Worm (Caenorhabditis elegans) whole organism, late embryonic: ENCODE measurements around the gene F59H6.14.
"Not testable (repeated sequence)": the region's sequence is repeated elsewhere in the genome, so short reads cannot be mapped to it uniquely, and the experiment has no call there.

Source experiments
- C08G9.2 ChIP-seq: sonication (generic microtip); optimal IDR thresholded peaks from 2 replicates; lab custom pipeline; 2016; ENCODE audit warnings: mild to moderate bottlenecking, missing genetic modification characterization, moderate library complexity, missing compliant biosample characterization
- K09A11.1 ChIP-seq: sonication (generic microtip); optimal IDR thresholded peaks from 2 replicates; lab custom pipeline; 2017; ENCODE audit warnings: antibody characterized with exemption, mild to moderate bottlenecking, missing genetic modification characterization, missing compliant biosample characterization; ENCODE audit not compliant: insufficient read depth
- T23F11.4 ChIP-seq: fragments of 200-800 bp; sonication (Bioruptor generic); optimal IDR thresholded peaks from 2 replicates; lab custom pipeline; 2018; ENCODE audit warnings: mild to moderate bottlenecking, missing genetic modification characterization, missing compliant biosample characterization
- ahr-1 ChIP-seq: sonication (generic microtip); optimal IDR thresholded peaks from 2 replicates; lab custom pipeline; 2016; ENCODE audit warnings: missing genetic modification characterization, missing compliant biosample characterization
- ceh-14 ChIP-seq: sonication (generic microtip); optimal IDR thresholded peaks from 2 replicates; lab custom pipeline; 2016; ENCODE audit warnings: missing genotype, missing genetic modification characterization, missing compliant biosample characterization
- ceh-19 ChIP-seq: fragments of 200-800 bp; sonication (Bioruptor generic); optimal IDR thresholded peaks from 2 replicates; lab custom pipeline; 2018; ENCODE audit warnings: mild to moderate bottlenecking, missing genetic modification characterization, missing compliant biosample characterization
- ceh-2 ChIP-seq: sonication (generic microtip); optimal IDR thresholded peaks from 2 replicates; lab custom pipeline; 2016; ENCODE audit warnings: missing genotype, missing genetic modification characterization, missing compliant biosample characterization
- ceh-45 ChIP-seq: fragments of 200-800 bp; sonication (Bioruptor generic); IDR thresholded peaks from 2 replicates; pipeline ENCODE4 v1.3.6; 2022; ENCODE audit warnings: missing genetic modification reagents, missing genetic modification characterization, missing compliant biosample characterization
- ceh-6 ChIP-seq: fragments of 200-800 bp; sonication (Bioruptor generic); optimal IDR thresholded peaks from 2 replicates; lab custom pipeline; 2018; ENCODE audit warnings: mild to moderate bottlenecking, missing genetic modification characterization, missing compliant biosample characterization
- che-1 ChIP-seq: sonication (generic microtip); optimal IDR thresholded peaks from 2 replicates; lab custom pipeline; 2016; ENCODE audit warnings: mild to moderate bottlenecking, missing genetic modification characterization, missing compliant biosample characterization
- dmd-4 ChIP-seq: sonication (generic microtip); optimal IDR thresholded peaks from 2 replicates; lab custom pipeline; 2016; ENCODE audit warnings: borderline replicate concordance, missing genetic modification characterization, missing compliant biosample characterization
- elt-2 ChIP-seq: sonication (generic microtip); optimal IDR thresholded peaks from 2 replicates; lab custom pipeline; 2016; ENCODE audit warnings: missing genetic modification reagents, missing genetic modification characterization, missing compliant biosample characterization
- fax-1 ChIP-seq: sonication (generic microtip); optimal IDR thresholded peaks from 2 replicates; lab custom pipeline; 2016; ENCODE audit warnings: missing genotype, missing genetic modification characterization, missing compliant biosample characterization
- fkh-6 ChIP-seq: sonication (generic microtip); optimal IDR thresholded peaks from 2 replicates; lab custom pipeline; 2016; ENCODE audit warnings: missing genetic modification characterization, missing compliant biosample characterization
- gmeb-2 ChIP-seq: sonication (generic microtip); optimal IDR thresholded peaks from 2 replicates; lab custom pipeline; 2016; ENCODE audit warnings: missing genetic modification characterization, inconsistent platforms, missing compliant biosample characterization
- hlh-13 ChIP-seq: fragments of 200-800 bp; sonication (Bioruptor generic); optimal IDR thresholded peaks from 2 replicates; lab custom pipeline; 2018; ENCODE audit warnings: mild to moderate bottlenecking, missing genetic modification characterization, missing compliant biosample characterization
- hlh-15 ChIP-seq: sonication (generic microtip); optimal IDR thresholded peaks from 2 replicates; lab custom pipeline; 2016; ENCODE audit warnings: missing genetic modification characterization, missing compliant biosample characterization
- hlh-30 ChIP-seq: sonication (generic microtip); optimal IDR thresholded peaks from 2 replicates; lab custom pipeline; 2017; ENCODE audit warnings: antibody characterized with exemption, missing genetic modification characterization, missing compliant biosample characterization; ENCODE audit not compliant: insufficient read depth
- lim-6 ChIP-seq: sonication (generic microtip); optimal IDR thresholded peaks from 2 replicates; lab custom pipeline; 2016; ENCODE audit warnings: missing genetic modification characterization, missing compliant biosample characterization
- lin-11 ChIP-seq: fragments of 200-800 bp; sonication (Bioruptor generic); optimal IDR thresholded peaks from 2 replicates; lab custom pipeline; 2018; ENCODE audit warnings: mild to moderate bottlenecking, missing genetic modification characterization, missing compliant biosample characterization
- mec-3 ChIP-seq: sonication (generic microtip); optimal IDR thresholded peaks from 2 replicates; lab custom pipeline; 2016; ENCODE audit warnings: borderline replicate concordance, missing genetic modification characterization, missing compliant biosample characterization
- odd-2 ChIP-seq: sonication (generic microtip); optimal IDR thresholded peaks from 2 replicates; lab custom pipeline; 2017; ENCODE audit warnings: antibody characterized with exemption, mild to moderate bottlenecking, missing genetic modification characterization, missing compliant biosample characterization
- pat-9 ChIP-seq: fragments of 200-800 bp; sonication (Bioruptor generic); optimal IDR thresholded peaks from 2 replicates; lab custom pipeline; 2018; ENCODE audit warnings: mild to moderate bottlenecking, missing genetic modification characterization, moderate library complexity, missing compliant biosample characterization
- pax-1 ChIP-seq: fragments of 150-350 bp; optimal IDR thresholded peaks from 2 replicates; lab custom pipeline; 2014; ENCODE audit warnings: missing biosample characterization, missing genetic modification characterization
- pha-2 ChIP-seq: sonication (generic microtip); optimal IDR thresholded peaks from 2 replicates; lab custom pipeline; 2017; ENCODE audit warnings: mild to moderate bottlenecking, missing genetic modification characterization, missing compliant biosample characterization
- pha-4 ChIP-seq: fragments of 150-350 bp; optimal IDR thresholded peaks from 2 replicates; lab custom pipeline; 2018; ENCODE audit warnings: missing biosample characterization, missing genetic modification reagents, missing genetic modification characterization
- pros-1 ChIP-seq: fragments of 150-350 bp; optimal IDR thresholded peaks from 2 replicates; lab custom pipeline; 2014; ENCODE audit warnings: missing biosample characterization, missing genetic modification reagents, missing genetic modification characterization
- ref-2 ChIP-seq: sonication (generic microtip); optimal IDR thresholded peaks from 2 replicates; lab custom pipeline; 2016; ENCODE audit warnings: missing genetic modification characterization, missing compliant biosample characterization
- sdc-2 ChIP-seq: sonication (generic microtip); optimal IDR thresholded peaks from 2 replicates; lab custom pipeline; 2016; ENCODE audit warnings: missing genotype, missing genetic modification characterization, missing compliant biosample characterization
- sox-4 ChIP-seq: sonication (generic microtip); optimal IDR thresholded peaks from 2 replicates; lab custom pipeline; 2017; ENCODE audit warnings: mild to moderate bottlenecking, missing genetic modification characterization, inconsistent platforms, missing compliant biosample characterization
- syd-9 ChIP-seq: sonication (generic microtip); optimal IDR thresholded peaks from 2 replicates; lab custom pipeline; 2016; ENCODE audit warnings: mild to moderate bottlenecking, missing genetic modification characterization, moderate library complexity, missing compliant biosample characterization
- ttx-3 ChIP-seq: sonication (generic microtip); optimal IDR thresholded peaks from 2 replicates; lab custom pipeline; 2016; ENCODE audit warnings: missing genetic modification reagents, missing genetic modification characterization, missing compliant biosample characterization
- unc-3 ChIP-seq, 2 experiments: fragments of 200-800 bp in 1 of 2; sonication (Bioruptor generic) in 1 of 2; sonication (generic microtip) in 1 of 2; conservative IDR thresholded peaks in 1 of 2; optimal IDR thresholded peaks in 1 of 2; 2 replicates each; pipeline versions ENCODE4 v1.3.6 to Lab custom; 2016 to 2022; ENCODE audit warnings: missing compliant biosample characterization in 2 of 2, missing genetic modification characterization in 2 of 2, missing genetic modification reagents in 1 of 2
- unc-42 ChIP-seq: sonication (generic microtip); optimal IDR thresholded peaks from 2 replicates; lab custom pipeline; 2016; ENCODE audit warnings: missing genotype, missing genetic modification characterization, missing compliant biosample characterization

F59H6.14 gene

ce11 chrII:2028712-2029111, 4.7 kb upstream of the F59H6.14 start, which contains the start of gene bath-1:
bath-1 (minus strand) TSS chrII:2028812.
- TF ChIP-seq unc-42, result no peak
- no peak for TF ChIP-seq pros-1 (tag; lab: Kevin White, UChicago)
- TF ChIP-seq C08G9.2 (tag; lab: Kevin White, UChicago), result no peak
- TF ChIP-seq ahr-1 (tag; lab: Kevin White, UChicago), result no peak
- TF ChIP-seq fax-1, result no peak
- TF ChIP-seq pax-1 (tag; lab: Kevin White, UChicago), result no peak
- no peak for TF ChIP-seq ceh-14 (tag; lab: Kevin White, UChicago)
- TF ChIP-seq lin-11, result no peak
- TF ChIP-seq ceh-2 (tag; lab: Kevin White, UChicago), result no peak
- TF ChIP-seq syd-9 (tag; lab: Kevin White, UChicago), result no peak
- no peak for TF ChIP-seq mec-3
- TF ChIP-seq T23F11.4, result no peak
- TF ChIP-seq ceh-19 (GFP tag; lab: Kevin White, UChicago), result no peak
- TF ChIP-seq unc-3 (GFP tag; conservative IDR thresholded peaks at IDR 0.05; lab: Robert Waterston, UW), result no peak
- no peak for TF ChIP-seq unc-3 (tag; optimal IDR thresholded peaks at IDR 0.05; lab: Kevin White, UChicago)
- TF ChIP-seq, all 69 proteins: peak for 0

DNA sequence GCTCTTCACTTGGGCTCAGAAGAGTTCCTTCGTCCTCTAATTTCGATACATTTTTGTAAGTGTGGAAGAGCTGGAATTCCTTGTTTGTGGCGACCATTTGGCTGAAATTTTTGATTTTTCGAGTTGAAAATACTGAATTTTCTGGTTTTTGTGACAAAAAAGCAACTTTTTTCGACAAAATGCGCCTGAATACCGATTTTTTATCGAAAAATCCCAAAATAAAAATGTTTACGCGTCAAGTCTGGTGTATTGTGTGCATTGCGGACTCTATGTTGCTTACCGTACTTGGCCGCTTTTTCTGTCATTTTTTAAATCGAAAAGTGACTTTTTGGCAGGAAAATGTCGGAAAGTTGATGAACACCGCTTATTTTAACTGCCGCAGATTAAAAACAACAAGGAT, 3.0 kb upstream of the F59H6.14 start, which contains the start of gene bath-3:
Gene bath-3 (minus strand): TSS at position 101 of the 400 bp plus-strand sequence.
- no peak for TF ChIP-seq fax-1
- TF ChIP-seq K09A11.1 (tag; lab: Kevin White, UChicago), result no peak
- no peak for TF ChIP-seq pha-4 (tag; lab: Kevin White, UChicago)
- TF ChIP-seq elt-2, result no peak
- TF ChIP-seq ceh-6 (GFP tag; lab: Kevin White, UChicago), result no peak
- no peak for TF ChIP-seq pat-9
- no peak for TF ChIP-seq dmd-4 (tag; lab: Kevin White, UChicago)
- TF ChIP-seq hlh-30, result no peak
- no peak for TF ChIP-seq sdc-2
- no peak for TF ChIP-seq ref-2 (tag; lab: Kevin White, UChicago)
- TF ChIP-seq pha-2, result no peak
- TF ChIP-seq hlh-13 (GFP tag; lab: Kevin White, UChicago), result no peak
- no peak for TF ChIP-seq hlh-15 (tag; lab: Kevin White, UChicago)
- no peak for TF ChIP-seq che-1 (tag; lab: Kevin White, UChicago)
- no peak for TF ChIP-seq lim-6 (tag; lab: Kevin White, UChicago)
- TF ChIP-seq ceh-45, result no peak
- TF ChIP-seq, all 69 proteins: peak for 0

DNA sequence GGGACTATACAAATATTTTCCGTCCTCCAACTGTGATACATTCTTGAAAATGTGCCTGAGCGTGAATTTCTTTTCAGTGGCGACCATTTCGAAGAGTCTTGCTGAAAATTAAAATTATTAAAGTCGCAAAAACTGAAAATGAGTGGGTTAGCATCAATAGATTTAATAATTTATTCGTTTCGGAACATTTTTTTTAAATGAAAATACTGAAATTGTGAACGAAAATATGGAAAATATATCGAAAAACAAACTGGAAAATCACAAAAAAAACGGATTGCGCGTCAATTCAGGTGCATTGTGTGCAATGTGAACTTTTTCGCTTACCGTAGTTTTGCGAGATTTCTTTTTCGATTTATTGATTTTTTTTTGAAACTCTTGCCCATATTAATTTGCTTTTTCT, 1.5 kb upstream of the F59H6.14 start, which contains the start of gene bath-5:
Gene bath-5 (minus strand): TSS at position 101 of the 400 bp plus-strand sequence.
- TF ChIP-seq sox-4 (tag; lab: Kevin White, UChicago) (no peak), pax-1 (tag; lab: Kevin White, UChicago) (no peak), ceh-45 (no peak), fkh-6 (no peak), K09A11.1 (tag; lab: Kevin White, UChicago) (no peak), elt-2 (no peak), odd-2 (tag; lab: Kevin White, UChicago) (no peak), gmeb-2 (tag; lab: Kevin White, UChicago) (no peak), ahr-1 (tag; lab: Kevin White, UChicago) (no peak), fax-1 (no peak)

DNA sequence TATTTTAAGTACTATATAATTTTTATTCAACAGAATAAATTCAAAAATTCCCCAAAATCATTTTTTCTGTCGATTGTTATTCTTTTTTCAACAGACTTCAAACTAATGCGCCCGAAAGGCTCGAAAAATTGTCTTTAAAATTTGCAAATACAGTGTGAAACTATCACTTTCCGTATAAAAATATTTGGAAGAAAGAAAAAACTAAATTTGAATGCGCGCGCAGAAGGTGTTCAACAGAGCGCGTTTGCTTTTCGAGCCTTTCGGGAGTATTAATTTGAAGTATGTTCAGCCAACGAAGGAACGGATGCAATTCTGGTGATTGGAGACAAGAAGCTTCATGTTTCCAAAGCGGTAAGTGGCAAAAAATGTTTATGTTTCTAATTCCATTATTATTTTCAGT, 1.1 kb upstream of the F59H6.14 start, which contains the start of gene btb-4:
Gene btb-4 (plus strand): TSS at position 35 of the 400 bp plus-strand sequence.
- TF ChIP-seq syd-9 (tag; lab: Kevin White, UChicago); ceh-19 (GFP tag; lab: Kevin White, UChicago); hlh-30: not testable (repeated sequence)

DNA sequence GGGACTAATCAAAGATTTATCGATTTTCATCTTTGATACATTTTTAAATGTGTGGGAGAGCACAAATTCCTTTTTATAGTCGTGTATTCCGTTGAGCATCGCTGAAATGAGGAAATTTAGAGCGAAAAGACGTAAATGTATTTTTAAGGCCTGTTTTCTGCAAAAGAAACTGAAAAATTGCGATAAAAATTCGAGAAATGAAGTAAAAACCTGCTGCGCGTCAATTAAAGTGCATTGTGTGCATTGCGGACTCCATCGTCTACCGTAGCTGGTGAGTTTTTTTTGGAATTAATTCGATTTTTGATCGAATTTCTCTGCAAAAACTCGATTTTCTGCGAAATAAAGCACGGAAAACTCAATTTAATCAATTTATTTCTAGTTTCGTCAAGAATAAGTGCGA, 5.9 kb downstream of the F59H6.14 start, which contains the start of gene bath-19:
Gene bath-19 (minus strand): TSS at position 101 of the 400 bp plus-strand sequence.
- TF ChIP-seq pat-9 (no peak), ttx-3 (tag; lab: Kevin White, UChicago) (no peak)
- TF ChIP-seq, all 69 proteins: peak for 0
